Fruit fly (Drosophila melanogaster): ENCODE data around the gene CG32712.

CG32712 gene

dm6 chrX:8433709-8434108 lies at the start of gene CG32712:
TSS of gene CG32712 (minus strand) at chrX:8433809.
- no peak for TF ChIP-seq CG17801 (GFP tag; optimal IDR thresholded peaks at IDR 0.05; ENCODE audit: partially characterized antibody)

- no peak for TF ChIP-seq CG17801 (GFP tag; optimal IDR thresholded peaks at IDR 0.05; ENCODE audit: partially characterized antibody)
Observed at dm6 chrX:8481462-8481861, 47.9 kb upstream of the CG32712 start, which contains the start of gene Cp38. TSS of gene Cp38 (plus strand) at chrX:8481837.

DNA sequence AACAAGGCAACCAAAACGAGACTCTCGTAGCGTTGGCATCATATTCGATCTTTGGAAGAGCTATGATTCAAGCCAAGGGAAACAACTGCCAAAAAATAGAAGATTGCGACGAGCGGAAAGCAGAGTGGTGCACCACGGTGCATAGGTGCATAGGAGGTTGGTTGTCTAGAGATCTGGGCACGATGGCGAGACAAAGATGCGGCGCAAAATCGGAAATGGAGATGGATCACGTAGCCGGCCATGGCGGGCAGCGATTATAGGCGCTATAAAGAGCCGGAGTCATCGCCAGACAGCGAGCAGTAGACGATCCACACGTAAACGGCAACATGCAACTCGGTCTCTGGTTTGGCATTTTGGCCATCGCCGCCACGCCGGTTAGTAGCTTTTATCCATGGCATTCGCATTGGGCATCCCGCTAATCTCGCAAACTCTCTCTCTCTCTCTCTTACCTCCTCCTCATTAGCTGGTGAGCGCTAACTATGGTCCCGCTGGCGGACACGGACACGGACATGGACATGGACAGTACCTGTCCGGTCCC lies 45.5 kb upstream of the CG32712 start, which contains the start of gene Cp36:
Gene Cp36, plus strand, starts transcription at position 289 of the 538 bp plus-strand sequence.
- no peak for TF ChIP-seq CG17801 (GFP tag; optimal IDR thresholded peaks at IDR 0.05; ENCODE audit: partially characterized antibody)

DNA sequence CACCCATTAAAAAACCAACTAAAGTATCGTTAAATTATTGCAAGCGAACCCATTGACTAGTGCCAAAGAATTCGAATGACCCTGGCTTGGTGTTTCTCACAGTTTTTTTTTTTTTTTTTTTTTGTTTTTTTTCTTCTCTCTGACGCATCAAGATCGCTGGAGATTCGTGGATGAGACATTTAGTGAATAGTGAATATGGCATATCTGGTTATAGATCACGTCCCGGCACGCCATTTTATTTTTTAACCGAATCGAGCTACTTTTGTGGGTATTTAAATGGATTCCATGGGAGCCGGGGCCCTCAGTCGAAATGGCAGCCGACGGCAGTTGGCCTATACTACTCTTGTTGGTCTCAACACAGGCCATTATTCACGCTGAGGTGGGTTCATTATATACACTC lies 43.2 kb upstream of the CG32712 start, which contains the start of gene Cp7Fc:
Gene Cp7Fc, plus strand, starts transcription at position 301 of the 400 bp plus-strand sequence.
- no peak for TF ChIP-seq CG17801 (GFP tag; optimal IDR thresholded peaks at IDR 0.05; ENCODE audit: partially characterized antibody)

DNA sequence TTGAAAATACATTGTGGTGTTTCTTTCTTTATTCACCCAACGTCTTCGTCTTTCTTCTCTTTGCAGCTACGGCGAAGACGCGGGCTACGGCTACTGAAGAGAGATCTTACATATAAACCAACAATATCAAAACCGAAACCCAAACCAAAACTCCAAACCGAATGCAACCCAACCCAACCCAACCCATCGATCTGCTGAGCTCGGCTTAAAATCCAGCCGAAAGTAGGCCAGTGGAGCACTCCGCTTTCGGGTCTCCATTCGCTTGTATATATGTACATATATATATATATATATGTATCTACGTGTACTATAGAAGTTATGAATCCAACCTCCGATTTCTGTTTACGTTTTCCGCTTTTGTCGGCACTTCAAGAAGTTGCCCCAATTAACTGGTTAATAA lies 42.0 kb upstream of the CG32712 start:
- no peak for TF ChIP-seq CG17801 (GFP tag; optimal IDR thresholded peaks at IDR 0.05; ENCODE audit: partially characterized antibody)

DNA sequence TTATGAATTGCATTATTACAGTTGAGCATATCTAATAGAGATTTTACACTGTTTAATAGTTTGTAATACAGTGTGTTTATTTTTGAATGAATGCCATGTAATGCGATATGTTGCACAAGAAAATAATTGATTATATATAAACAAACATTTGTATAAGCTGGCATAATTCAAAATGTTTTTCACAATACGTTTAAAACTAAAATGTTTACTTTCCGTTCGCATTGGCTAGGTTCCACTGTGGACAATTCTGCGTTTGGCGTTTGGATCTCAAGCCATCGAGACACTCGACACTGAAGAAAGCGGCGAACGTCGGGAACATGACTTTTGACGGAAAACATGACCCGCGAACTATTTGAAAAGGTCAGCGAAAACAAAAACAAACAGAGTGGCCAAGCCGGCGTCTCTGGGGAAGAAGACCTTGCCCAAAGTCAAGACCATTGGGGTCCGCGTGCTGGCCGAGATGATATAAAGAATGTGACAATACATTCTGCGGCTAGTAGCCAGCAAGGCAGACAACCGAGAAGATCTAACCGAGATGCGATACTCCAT lies 39.8 kb upstream of the CG32712 start, which contains the start of gene Cp7Fb:
Gene Cp7Fb, plus strand, starts transcription at position 499 of the 549 bp plus-strand sequence.
- TF ChIP-seq CG17801 (GFP tag; optimal IDR thresholded peaks at IDR 0.05; ENCODE audit: partially characterized antibody), result no peak

DNA sequence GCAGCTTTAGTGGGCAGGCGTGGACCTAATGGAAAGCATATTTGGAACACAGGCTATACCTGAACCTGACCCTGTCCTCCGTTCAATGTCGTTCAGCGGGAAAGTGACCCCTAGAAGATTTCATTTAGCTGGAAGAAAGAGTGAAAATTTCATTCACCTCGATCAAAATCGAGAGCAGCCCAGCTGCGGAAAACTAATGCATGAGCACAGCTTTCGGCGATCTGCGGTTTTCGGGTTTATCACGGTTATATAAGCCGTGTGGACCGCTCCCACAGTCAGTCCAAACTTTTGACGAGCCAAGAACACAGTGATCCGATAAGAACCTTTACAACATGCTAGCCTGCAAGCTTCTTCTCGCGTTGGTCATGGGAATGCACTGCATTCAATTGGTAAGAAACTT lies 37.0 kb upstream of the CG32712 start, which contains the start of gene Cp7Fa:
Gene Cp7Fa, plus strand, starts transcription at position 301 of the 400 bp plus-strand sequence.
- no peak for TF ChIP-seq CG17801 (GFP tag; optimal IDR thresholded peaks at IDR 0.05; ENCODE audit: partially characterized antibody)

- TF ChIP-seq CG17801 (GFP tag; optimal IDR thresholded peaks at IDR 0.05; ENCODE audit: partially characterized antibody), result no peak
Observed at dm6 chrX:8469606-8470005, 36.0 kb upstream of the CG32712 start.

DNA sequence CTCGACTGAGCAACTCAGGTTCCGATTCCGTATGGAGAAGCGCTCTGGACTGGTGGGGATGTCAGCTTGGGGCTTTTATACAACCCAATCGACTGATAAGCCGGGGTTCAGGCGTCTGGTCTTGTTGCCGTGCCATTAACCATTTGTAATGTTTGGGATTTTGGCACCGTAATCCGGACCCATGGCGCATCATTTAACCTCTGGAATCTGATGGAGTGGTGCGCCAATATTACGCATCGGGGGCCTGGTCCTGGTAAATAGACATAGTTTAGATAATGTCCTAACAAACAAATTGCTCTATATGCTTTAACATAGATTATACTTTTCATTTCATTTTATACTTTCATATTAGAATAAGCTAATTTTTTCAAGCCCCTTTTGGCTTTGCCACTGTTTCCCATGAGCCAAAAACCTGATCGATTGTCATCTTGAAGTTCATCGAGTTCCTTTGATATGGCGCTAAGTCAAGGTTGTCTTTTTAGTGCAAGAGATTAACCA lies 35.4 kb upstream of the CG32712 start, which contains the start of gene CG12116:
Gene CG12116, minus strand, starts transcription at position 51 of the 498 bp plus-strand sequence.
- TF ChIP-seq CG17801 (GFP tag; optimal IDR thresholded peaks at IDR 0.05; ENCODE audit: partially characterized antibody), result no peak

- no peak for TF ChIP-seq CG17801 (GFP tag; optimal IDR thresholded peaks at IDR 0.05; ENCODE audit: partially characterized antibody)
Observed at dm6 chrX:8466729-8467215, 33.2 kb upstream of the CG32712 start.

dm6 chrX:8464378-8465036 lies 30.9 kb upstream of the CG32712 start, which contains the start of gene Sptr:
TSS of gene Sptr (minus strand) at chrX:8464438.
- TF ChIP-seq CG17801 (GFP tag; optimal IDR thresholded peaks at IDR 0.05; ENCODE audit: partially characterized antibody), result no peak

DNA sequence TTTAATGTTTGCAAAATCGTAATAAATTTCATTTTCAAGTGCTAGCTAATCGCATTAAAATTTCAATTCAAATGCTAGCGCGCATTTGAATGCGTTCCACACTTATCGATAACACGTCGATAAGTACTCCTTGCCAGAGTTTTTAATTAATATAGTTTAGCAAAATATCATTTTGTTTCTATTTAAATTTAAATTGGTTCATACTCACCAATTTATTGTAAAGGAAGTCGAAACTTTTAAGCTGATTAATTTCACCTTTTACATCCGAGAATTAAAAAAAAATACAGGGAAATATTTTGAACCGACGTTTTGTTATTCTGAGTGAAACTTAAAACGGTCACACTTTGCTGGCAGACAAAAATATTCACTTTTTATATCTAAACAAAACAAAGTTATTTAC lies 27.5 kb upstream of the CG32712 start, which contains the start of gene Es2:
Gene Es2, plus strand, starts transcription at position 333 of the 400 bp plus-strand sequence.
- TF ChIP-seq CG17801 (GFP tag; optimal IDR thresholded peaks at IDR 0.05; ENCODE audit: partially characterized antibody), result no peak

DNA sequence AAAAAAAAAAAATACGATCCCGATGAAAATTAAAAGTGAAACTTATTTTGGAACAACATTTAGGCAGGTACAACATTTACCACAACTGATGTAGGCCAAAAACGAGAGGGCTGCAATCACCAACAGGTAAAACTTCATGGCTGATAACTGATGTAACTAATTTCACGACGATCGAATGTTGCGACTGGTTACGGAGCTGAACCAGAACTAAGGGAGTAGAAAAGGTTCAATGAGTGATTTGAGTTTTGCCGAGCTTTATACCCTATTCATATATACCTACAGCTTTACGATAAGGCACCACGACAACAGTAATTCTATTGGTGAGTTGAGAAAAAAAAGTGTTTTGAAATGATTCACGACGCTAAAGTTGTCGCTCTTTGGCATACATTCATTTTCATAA lies 27.1 kb upstream of the CG32712 start, which contains the start of gene CG15347:
Gene CG15347, minus strand, starts transcription at position 213 of the 400 bp plus-strand sequence.
- no peak for TF ChIP-seq CG17801 (GFP tag; optimal IDR thresholded peaks at IDR 0.05; ENCODE audit: partially characterized antibody)

DNA sequence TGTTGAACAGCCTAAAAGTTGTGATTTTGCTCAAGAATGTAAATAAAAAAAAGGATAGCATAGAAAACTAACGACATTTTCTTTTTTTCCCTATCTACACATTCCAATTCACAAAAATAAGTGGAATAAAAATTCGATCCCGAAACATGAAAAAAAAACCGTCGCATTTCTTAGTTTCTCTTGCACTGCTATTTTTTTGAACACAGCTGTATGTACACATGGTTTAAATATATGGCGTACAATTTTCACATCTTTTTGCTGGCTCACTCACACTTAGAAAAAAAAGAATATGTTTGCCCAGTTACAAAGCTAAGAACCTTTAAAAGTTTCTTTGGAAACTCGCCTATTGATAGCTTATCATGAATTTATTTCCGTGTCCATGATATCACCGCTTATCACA lies 26.6 kb upstream of the CG32712 start:
- no peak for TF ChIP-seq CG17801 (GFP tag; optimal IDR thresholded peaks at IDR 0.05; ENCODE audit: partially characterized antibody)

DNA sequence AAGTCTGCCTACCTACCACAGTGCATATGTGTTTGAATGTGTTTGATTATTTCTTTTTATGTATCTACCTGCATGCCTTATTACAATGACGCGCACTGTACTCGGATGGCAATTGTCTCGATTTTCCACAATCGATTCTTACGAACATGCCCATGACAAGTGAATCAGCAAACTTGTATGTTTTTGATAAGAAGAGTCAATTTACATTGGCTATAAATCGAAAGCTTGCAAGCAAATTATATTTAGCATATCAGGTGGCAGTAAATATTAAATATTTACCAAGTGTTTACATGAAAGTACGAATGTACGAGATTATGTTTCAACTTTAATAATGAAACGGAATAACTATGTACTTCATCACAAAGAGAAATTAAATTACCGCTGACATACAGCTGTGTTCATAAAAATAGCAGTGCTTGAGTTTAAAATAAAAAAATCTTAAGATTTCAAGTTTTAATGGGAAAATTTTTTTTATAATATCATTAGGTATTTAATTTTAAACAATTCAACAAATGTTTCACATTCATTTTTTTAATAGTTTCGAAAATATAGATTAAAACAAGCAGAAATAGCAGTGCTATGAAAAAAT lies 25.9 kb upstream of the CG32712 start:
- TF ChIP-seq CG17801 (GFP tag; optimal IDR thresholded peaks at IDR 0.05; ENCODE audit: partially characterized antibody), result no peak

Data from ovary, adult (tissue).